Worm (Caenorhabditis elegans): Measurements from ENCODE around the gene srbc-32.

DNA sequence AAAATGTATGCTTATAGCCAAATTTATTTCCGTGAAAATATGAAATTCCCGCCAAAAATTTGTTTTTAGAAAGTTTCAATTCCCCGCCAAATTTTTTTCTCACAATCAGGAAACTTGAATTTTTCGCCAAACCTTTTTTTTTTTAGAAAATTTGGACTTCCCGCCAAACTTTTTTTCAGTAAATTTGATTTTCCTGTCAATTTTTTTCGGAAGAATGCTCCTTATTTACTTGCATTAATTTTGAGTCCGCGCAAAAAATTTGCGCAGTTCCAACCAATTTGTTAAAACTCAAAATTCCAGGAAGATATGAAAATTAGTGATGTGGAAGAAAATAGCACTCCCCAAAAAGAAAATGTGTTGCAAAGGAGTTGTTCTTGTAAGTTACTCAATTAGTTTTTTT lies 26.8 kb downstream of the srbc-32 start, which contains the start of gene slc-28.2:
- no peak for TF ChIP-seq him-1 (tag; optimal IDR thresholded peaks at IDR 0.05)
- no peak for TF ChIP-seq W03F9.2 (tag; optimal IDR thresholded peaks at IDR 0.05)

Measured in whole organism, L4/young adult.